Worm (Caenorhabditis elegans) whole organism, L2 larva: ENCODE results near the gene sna-2.

ENCODE experiments used
- ZK546.5 ChIP-seq: sonication (generic microtip); optimal IDR thresholded peaks from 2 replicates; lab custom pipeline; 2017; ENCODE audit warnings: missing biosample characterization, missing genetic modification characterization
- lin-13 ChIP-seq: fragments of 150-350 bp; optimal IDR thresholded peaks from 2 replicates; lab custom pipeline; 2014; ENCODE audit warnings: missing biosample characterization, missing genetic modification reagents, missing genetic modification characterization
- nhr-10 ChIP-seq: sonication (generic microtip); optimal IDR thresholded peaks from 2 replicates; lab custom pipeline; 2017; ENCODE audit warnings: missing biosample characterization, missing genetic modification characterization
- peb-1 ChIP-seq: fragments of 150-350 bp; optimal IDR thresholded peaks from 2 replicates; lab custom pipeline; 2014; ENCODE audit warnings: missing biosample characterization, missing genetic modification characterization
- sma-9 ChIP-seq, 2 experiments: fragments of 150-350 bp in 1 of 2; sonication (generic microtip) in 1 of 2; optimal IDR thresholded peaks; 2 replicates each; lab custom pipeline; 2014 to 2016; ENCODE audit warnings: missing genetic modification characterization in 2 of 2, mild to moderate bottlenecking in 1 of 2, missing biosample characterization in 1 of 2, missing compliant biosample characterization in 1 of 2, missing genetic modification reagents in 1 of 2, moderate library complexity in 1 of 2
- ztf-4 ChIP-seq: fragments of 150-350 bp; optimal IDR thresholded peaks from 2 replicates; lab custom pipeline; 2014; ENCODE audit warnings: missing biosample characterization, missing genetic modification characterization

DNA sequence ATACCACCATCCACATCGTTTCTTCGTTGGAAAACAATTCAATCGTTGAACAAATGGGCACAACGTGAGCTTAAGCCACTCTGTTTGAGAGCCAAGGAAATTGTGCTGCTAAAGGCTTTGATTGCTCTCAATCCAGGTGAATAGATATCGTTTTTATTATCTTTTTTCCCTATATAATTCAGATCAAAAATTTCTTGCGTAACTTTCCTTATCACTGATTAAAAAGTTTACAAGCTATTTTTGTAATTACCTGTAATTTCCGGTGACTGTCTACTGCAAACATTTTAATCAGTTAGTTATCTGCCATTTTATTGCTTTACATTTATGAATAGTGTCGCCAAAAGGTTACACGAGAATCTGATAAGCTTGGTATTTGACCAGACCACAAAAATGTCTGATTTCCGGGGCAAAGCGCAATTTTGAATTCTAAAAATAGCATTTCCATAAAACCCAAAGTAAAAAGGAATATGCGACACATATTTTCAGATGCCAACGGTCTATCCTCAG, 14.7 kb downstream of the sna-2 start:
- TF ChIP-seq peb-1 (tag; lab: Kevin White, UChicago) (no peak), lin-13 (GFP tag; lab: Kevin White, UChicago) (no peak), ztf-4 (tag; lab: Kevin White, UChicago) (no peak), sma-9 (GFP tag; optimal IDR thresholded peaks at IDR 0.05; lab: Kevin White, UChicago) (no peak), sma-9 (tag; optimal IDR thresholded peaks at IDR 0.05; lab: Kevin White, UChicago) (no peak), nhr-10 (tag; lab: Kevin White, UChicago) (no peak), ZK546.5 (tag; lab: Kevin White, UChicago) (no peak)
